Worm (Caenorhabditis elegans) whole organism, young adult: Measurements from ENCODE around the gene sma-4.
A peak's percentile ranks its signal among the peaks of the same experiment; 100 is the strongest.

Experiments
- B0336.3 ChIP-seq: fragments of 200-800 bp; sonication (Bioruptor generic); IDR thresholded peaks from 2 replicates; pipeline ENCODE4 v1.3.6; 2022; ENCODE audit warnings: missing genetic modification characterization, missing compliant biosample characterization
- F23B12.7 ChIP-seq: sonication (generic microtip); optimal IDR thresholded peaks from 2 replicates; lab custom pipeline; 2017; ENCODE audit warnings: missing genetic modification characterization, mild to moderate bottlenecking, missing compliant biosample characterization, antibody characterized with exemption, moderate library complexity; ENCODE audit not compliant: insufficient read depth
- F55B11.4 ChIP-seq: sonication (generic microtip); optimal IDR thresholded peaks from 2 replicates; lab custom pipeline; 2016; ENCODE audit warnings: missing compliant biosample characterization, missing genetic modification characterization, borderline replicate concordance; ENCODE audit not compliant: insufficient read depth
- K11D2.4 ChIP-seq: fragments of 200-800 bp; sonication (Bioruptor generic); IDR thresholded peaks from 2 replicates; pipeline ENCODE4 v1.3.6; 2022; ENCODE audit warnings: missing genetic modification reagents, missing genetic modification characterization, missing compliant biosample characterization
- K12H6.12 ChIP-seq: fragments of 200-800 bp; sonication (Bioruptor generic); optimal IDR thresholded peaks from 2 replicates; lab custom pipeline; 2018; ENCODE audit warnings: mild to moderate bottlenecking, missing genetic modification characterization, missing compliant biosample characterization
- Y53F4B.3 ChIP-seq: fragments of 200-800 bp; sonication (Bioruptor generic); IDR thresholded peaks from 2 replicates; pipeline ENCODE4 v1.3.6; 2022; ENCODE audit warnings: missing genetic modification reagents, missing genetic modification characterization, missing compliant biosample characterization
- Y56A3A.18 ChIP-seq: fragments of 200-800 bp; sonication (Bioruptor generic); IDR thresholded peaks from 2 replicates; pipeline ENCODE4 v1.3.6; 2022; ENCODE audit warnings: missing genetic modification reagents, missing genetic modification characterization, missing compliant biosample characterization
- Y67H2A.10 ChIP-seq: fragments of 200-800 bp; sonication (Bioruptor generic); conservative IDR thresholded peaks from 2 replicates; pipeline ENCODE4 v1.3.6; 2022; ENCODE audit warnings: missing genetic modification reagents, missing genetic modification characterization, missing compliant biosample characterization
- ama-1 ChIP-seq, 3 experiments: fragments of 150-350 bp in 1 of 3; sonication (generic microtip) in 2 of 3; optimal IDR thresholded peaks; 2 replicates each; lab custom pipeline; 2014 to 2018; ENCODE audit warnings: missing biosample characterization in 2 of 3, missing genetic modification characterization in 2 of 3, missing genetic modification reagents in 2 of 3
- aptf-2 ChIP-seq: fragments of 200-800 bp; sonication (Bioruptor generic); conservative IDR thresholded peaks from 2 replicates; pipeline ENCODE4 v1.3.6; 2022; ENCODE audit warnings: missing genetic modification reagents, missing genetic modification characterization, missing compliant biosample characterization
- atf-7 ChIP-seq: sonication (generic microtip); optimal IDR thresholded peaks from 2 replicates; lab custom pipeline; 2017; ENCODE audit warnings: mild to moderate bottlenecking, missing genetic modification characterization, missing compliant biosample characterization
- attf-5 ChIP-seq: fragments of 200-800 bp; sonication (Bioruptor generic); optimal IDR thresholded peaks from 2 replicates; lab custom pipeline; 2018; ENCODE audit warnings: mild to moderate bottlenecking, missing genetic modification characterization, missing compliant biosample characterization
- cebp-1 ChIP-seq, 2 experiments: fragments of 200-800 bp in 1 of 2; sonication (Bioruptor generic) in 1 of 2; sonication (generic microtip) in 1 of 2; IDR thresholded peaks in 1 of 2; optimal IDR thresholded peaks in 1 of 2; 2 replicates each; pipeline versions ENCODE4 v1.3.6 to Lab custom; 2017 to 2022; ENCODE audit warnings: missing compliant biosample characterization in 2 of 2, missing genetic modification characterization in 2 of 2, mild to moderate bottlenecking in 1 of 2, missing genetic modification reagents in 1 of 2, moderate library complexity in 1 of 2
- die-1 ChIP-seq: sonication (generic microtip); optimal IDR thresholded peaks from 2 replicates; lab custom pipeline; 2016; ENCODE audit warnings: missing genotype, mild to moderate bottlenecking, missing genetic modification characterization, missing compliant biosample characterization
- egl-44 ChIP-seq: fragments of 200-800 bp; sonication (Bioruptor generic); IDR thresholded peaks from 2 replicates; pipeline ENCODE4 v1.3.6; 2022; ENCODE audit warnings: missing genetic modification reagents, missing genetic modification characterization, missing compliant biosample characterization
- ets-4 ChIP-seq: fragments of 200-800 bp; sonication (Bioruptor generic); optimal IDR thresholded peaks from 2 replicates; lab custom pipeline; 2018; ENCODE audit warnings: mild to moderate bottlenecking, missing genetic modification characterization, missing compliant biosample characterization
- hmg-1.2 ChIP-seq: fragments of 200-800 bp; sonication (Bioruptor generic); IDR thresholded peaks from 2 replicates; pipeline ENCODE4 v1.3.6; 2022; ENCODE audit warnings: missing genetic modification reagents, missing genetic modification characterization, missing compliant biosample characterization
- let-607 ChIP-seq, 2 experiments: fragments of 200-800 bp in 1 of 2; sonication (Bioruptor generic) in 1 of 2; sonication (generic microtip) in 1 of 2; optimal IDR thresholded peaks; 2 replicates each; lab custom pipeline; 2016 to 2018; ENCODE audit warnings: mild to moderate bottlenecking in 2 of 2, missing compliant biosample characterization in 2 of 2, missing genetic modification characterization in 2 of 2, moderate library complexity in 2 of 2, missing genotype in 1 of 2
- lin-40 ChIP-seq: sonication (generic microtip); optimal IDR thresholded peaks from 2 replicates; lab custom pipeline; 2016; ENCODE audit warnings: missing genetic modification characterization, mild to moderate bottlenecking, missing compliant biosample characterization, missing genotype, missing genetic modification reagents
- lin-54 ChIP-seq: fragments of 200-800 bp; sonication (Bioruptor generic); optimal IDR thresholded peaks from 2 replicates; lab custom pipeline; 2018; ENCODE audit warnings: mild to moderate bottlenecking, missing genetic modification characterization, missing compliant biosample characterization
- lsy-27 ChIP-seq: sonication (generic microtip); optimal IDR thresholded peaks from 2 replicates; lab custom pipeline; 2017; ENCODE audit warnings: missing genetic modification characterization, mild to moderate bottlenecking, missing compliant biosample characterization, antibody characterized with exemption, missing genotype, borderline replicate concordance; ENCODE audit not compliant: insufficient read depth
- madf-10 ChIP-seq: sonication (generic microtip); optimal IDR thresholded peaks from 2 replicates; lab custom pipeline; 2016; ENCODE audit warnings: mild to moderate bottlenecking, missing genetic modification characterization, missing compliant biosample characterization
- madf-3 ChIP-seq: fragments of 200-800 bp; sonication (Bioruptor generic); IDR thresholded peaks from 2 replicates; pipeline ENCODE4 v1.3.6; 2022; ENCODE audit warnings: missing genetic modification reagents, missing genetic modification characterization, missing compliant biosample characterization
- nfyb-1 ChIP-seq: fragments of 200-800 bp; sonication (Bioruptor generic); IDR thresholded peaks from 2 replicates; pipeline ENCODE4 v1.3.6; 2022; ENCODE audit warnings: missing genetic modification reagents, missing genetic modification characterization, missing compliant biosample characterization
- nhr-80 ChIP-seq: sonication (generic microtip); optimal IDR thresholded peaks from 2 replicates; lab custom pipeline; 2016; ENCODE audit warnings: missing genetic modification characterization, missing compliant biosample characterization
- nhr-90 ChIP-seq: sonication (generic microtip); optimal IDR thresholded peaks from 2 replicates; lab custom pipeline; 2016; ENCODE audit warnings: missing genotype, mild to moderate bottlenecking, missing genetic modification characterization, missing compliant biosample characterization
- pha-4 ChIP-seq: fragments of 150-350 bp; sonication (generic microtip); optimal IDR thresholded peaks from 2 replicates; lab custom pipeline; 2014; ENCODE audit warnings: missing biosample characterization, missing genetic modification reagents, missing genetic modification characterization
- rec-8 ChIP-seq, 2 experiments: sonication (generic microtip); optimal IDR thresholded peaks; 2 replicates each; lab custom pipeline; 2016; ENCODE audit warnings: mild to moderate bottlenecking in 2 of 2, missing genetic modification characterization in 2 of 2, missing genetic modification reagents in 2 of 2, missing genotype in 2 of 2, missing biosample characterization in 1 of 2, missing compliant biosample characterization in 1 of 2, moderate library complexity in 1 of 2
- repo-1 ChIP-seq: sonication (generic microtip); optimal IDR thresholded peaks from 2 replicates; lab custom pipeline; 2017; ENCODE audit warnings: mild to moderate bottlenecking, missing genetic modification characterization, missing compliant biosample characterization
- sea-2 ChIP-seq: fragments of 200-800 bp; sonication (Bioruptor generic); IDR thresholded peaks from 2 replicates; pipeline ENCODE4 v1.3.6; 2022; ENCODE audit warnings: missing genetic modification characterization, missing compliant biosample characterization
- snpc-3.4 ChIP-seq: sonication (generic microtip); optimal IDR thresholded peaks from 2 replicates; lab custom pipeline; 2017; ENCODE audit warnings: missing genetic modification characterization, mild to moderate bottlenecking, missing compliant biosample characterization, antibody characterized with exemption, moderate library complexity, missing genotype, missing genetic modification reagents
- snpc-4 ChIP-seq, 5 experiments: fragments of 150-350 bp in 1 of 5; sonication (generic microtip) in 4 of 5; optimal IDR thresholded peaks; 2 replicates each; lab custom pipeline; 2014 to 2018; ENCODE audit warnings: missing genetic modification characterization in 5 of 5, missing biosample characterization in 3 of 5, antibody characterized with exemption in 2 of 5, mild to moderate bottlenecking in 2 of 5, missing compliant biosample characterization in 2 of 5, missing genotype in 2 of 5, moderate library complexity in 2 of 5, missing genetic modification reagents in 1 of 5
- unc-130 ChIP-seq: sonication (generic microtip); optimal IDR thresholded peaks from 2 replicates; lab custom pipeline; 2016; ENCODE audit warnings: missing genetic modification reagents, missing genetic modification characterization, missing compliant biosample characterization
- zfh-2 ChIP-seq: fragments of 200-800 bp; sonication (Bioruptor generic); conservative IDR thresholded peaks from 2 replicates; pipeline ENCODE4 v1.3.6; 2022; ENCODE audit warnings: missing genetic modification reagents, missing genetic modification characterization, missing compliant biosample characterization
- zim-3 ChIP-seq: sonication (generic microtip); optimal IDR thresholded peaks from 2 replicates; lab custom pipeline; 2017; ENCODE audit warnings: mild to moderate bottlenecking, missing genetic modification characterization, moderate library complexity, missing compliant biosample characterization
- ztf-22 ChIP-seq: fragments of 200-800 bp; sonication (Bioruptor generic); optimal IDR thresholded peaks from 2 replicates; lab custom pipeline; 2018; ENCODE audit warnings: mild to moderate bottlenecking, missing genetic modification characterization, moderate library complexity, missing compliant biosample characterization
- ztf-26 ChIP-seq: sonication (generic microtip); optimal IDR thresholded peaks from 2 replicates; lab custom pipeline; 2017; ENCODE audit warnings: missing genetic modification characterization, missing compliant biosample characterization
- ztf-6 ChIP-seq: fragments of 200-800 bp; sonication (Bioruptor generic); IDR thresholded peaks from 2 replicates; pipeline ENCODE4 v1.3.6; 2022; ENCODE audit warnings: missing genetic modification reagents, missing genetic modification characterization, missing compliant biosample characterization

sma-4 gene

ce11 chrIII:5836816-5837215 is 20.8 kb downstream of the sma-4 start, which contains the start of gene W04D12.1:
TSS of gene W04D12.1 (plus strand) at chrIII:5836926.
- TF ChIP-seq aptf-2 (GFP tag; lab: Robert Waterston, UW) (no peak), K11D2.4 (GFP tag; lab: Robert Waterston, UW) (no peak), hmg-1.2 (GFP tag; lab: Robert Waterston, UW) (peak; percentile 58; the same call in 1 of the 2 replicates)

- TF ChIP-seq atf-7 (peak; percentile 53), Y53F4B.3 (GFP tag; lab: Robert Waterston, UW) (no peak), Y56A3A.18 (GFP tag; lab: Robert Waterston, UW) (no peak), lin-54 (GFP tag; lab: Kevin White, UChicago) (peak; percentile 9), cebp-1 (GFP tag; IDR thresholded peaks at IDR 0.05; lab: Robert Waterston, UW) (no peak), cebp-1 (tag; optimal IDR thresholded peaks at IDR 0.05; lab: Kevin White, UChicago) (peak; percentile 53), nfyb-1 (GFP tag; lab: Robert Waterston, UW) (peak; percentile 60; the same call in 1 of the 2 replicates), ets-4 (GFP tag; lab: Kevin White, UChicago) (peak; percentile 58), lin-40 (tag; lab: Kevin White, UChicago) (peak; percentile 34), zim-3 (tag; lab: Kevin White, UChicago) (no peak), F55B11.4 (tag; lab: Kevin White, UChicago) (no peak), rec-8 (tag; optimal IDR thresholded peaks at IDR 0.05; lab: Kevin White, UChicago) (no peak), sea-2 (GFP tag; lab: Robert Waterston, UW) (no peak), egl-44 (GFP tag; lab: Robert Waterston, UW) (0 out of 2 replicates have a peak, but pooled peaks have one; percentile 17), snpc-4 (GFP tag; optimal IDR thresholded peaks at IDR 0.05; lab: Kevin White, UChicago) (no peak), snpc-4 (tag; optimal IDR thresholded peaks at IDR 0.05; lab: Kevin White, UChicago) (peak in 1 of 4 experiments; percentile 33), pha-4 (tag; lab: Kevin White, UChicago) (peak; percentile 66), ztf-6 (no peak), ztf-22 (GFP tag; lab: Kevin White, UChicago) (no peak), K12H6.12 (no peak), Y67H2A.10 (no peak), F23B12.7 (tag; lab: Kevin White, UChicago) (peak; percentile 29), zfh-2 (GFP tag; lab: Robert Waterston, UW) (no peak), attf-5 (peak; percentile 3), lsy-27 (no peak), let-607 (tag; optimal IDR thresholded peaks at IDR 0.05; lab: Kevin White, UChicago) (peak in 1 of 2 experiments; percentile 64), madf-3 (no peak), unc-130 (GFP tag; lab: Kevin White, UChicago) (no peak), ztf-26 (no peak), B0336.3 (GFP tag; lab: Robert Waterston, UW) (no peak), ama-1 (optimal IDR thresholded peaks at IDR 0.05; lab: Kevin White, UChicago) (peak; percentile 77), ama-1 (GFP tag; optimal IDR thresholded peaks at IDR 0.05; lab: Kevin White, UChicago) (no peak), nhr-90 (tag; lab: Kevin White, UChicago) (peak; percentile 19), nhr-80 (peak; percentile 97), repo-1 (tag; lab: Kevin White, UChicago) (no peak), snpc-3.4 (no peak), madf-10 (tag; lab: Kevin White, UChicago) (peak; percentile 41), die-1 (tag; lab: Kevin White, UChicago) (no peak)
Observed at ce11 chrIII:5838159-5839046, 22.4 kb downstream of the sma-4 start.
